Fruit fly (Drosophila melanogaster): ENCODE results near the gene colt.

- TF ChIP-seq psq (optimal IDR thresholded peaks at IDR 0.05): no peak
- TF ChIP-seq Sin3A (optimal IDR thresholded peaks at IDR 0.05): no peak
- no peak for TF ChIP-seq insv (optimal IDR thresholded peaks at IDR 0.05)
- no peak for TF ChIP-seq ttk (optimal IDR thresholded peaks at IDR 0.05)
- no peak for TF ChIP-seq h (optimal IDR thresholded peaks at IDR 0.05)
- no peak for TF ChIP-seq Myc (optimal IDR thresholded peaks at IDR 0.05)
Measured at dm6 chr2L:2765659-2766373, 4.1 kb downstream of the colt start, which contains the start of the genes Snx21 and aph-1.

All from Kc167 (cell line).